Worm (Caenorhabditis elegans): ENCODE measurements around the gene srx-80.

ce11 chrV:11638634-11639117 is 45.1 kb downstream of the srx-80 start:
- TF ChIP-seq ceh-20 (GFP tag; IDR thresholded peaks at IDR 0.05) (peak; percentile 76), ztf-11 (tag; optimal IDR thresholded peaks at IDR 0.05) (no peak), nhr-111 (GFP tag; optimal IDR thresholded peaks at IDR 0.05) (no peak), mxl-3 (GFP tag; optimal IDR thresholded peaks at IDR 0.05) (no peak), jun-1 (tag; optimal IDR thresholded peaks at IDR 0.05) (no peak), nhr-28 (tag; optimal IDR thresholded peaks at IDR 0.05) (peak; percentile 35), php-3 (GFP tag; IDR thresholded peaks at IDR 0.05) (no peak), hmg-1.1 (GFP tag; IDR thresholded peaks at IDR 0.05) (peak; percentile 63)
